Worm (Caenorhabditis elegans) whole organism, L4/young adult: ENCODE measurements around the gene nlp-26.
A peak's percentile ranks its signal among the peaks of the same experiment; 100 is the strongest.

ENCODE experiments used
- W03F9.2 ChIP-seq: fragments of 150-350 bp; optimal IDR thresholded peaks from 2 replicates; lab custom pipeline; 2014; ENCODE audit warnings: missing biosample characterization, missing genetic modification characterization
- dao-5 ChIP-seq: sonication (generic microtip); optimal IDR thresholded peaks from 2 replicates; lab custom pipeline; 2016; ENCODE audit warnings: missing genotype, missing genetic modification characterization, moderate library complexity, missing compliant biosample characterization
- him-1 ChIP-seq: sonication (generic microtip); optimal IDR thresholded peaks from 2 replicates; lab custom pipeline; 2016; ENCODE audit warnings: missing genotype, missing genetic modification reagents, missing genetic modification characterization, missing compliant biosample characterization

nlp-26 gene

DNA sequence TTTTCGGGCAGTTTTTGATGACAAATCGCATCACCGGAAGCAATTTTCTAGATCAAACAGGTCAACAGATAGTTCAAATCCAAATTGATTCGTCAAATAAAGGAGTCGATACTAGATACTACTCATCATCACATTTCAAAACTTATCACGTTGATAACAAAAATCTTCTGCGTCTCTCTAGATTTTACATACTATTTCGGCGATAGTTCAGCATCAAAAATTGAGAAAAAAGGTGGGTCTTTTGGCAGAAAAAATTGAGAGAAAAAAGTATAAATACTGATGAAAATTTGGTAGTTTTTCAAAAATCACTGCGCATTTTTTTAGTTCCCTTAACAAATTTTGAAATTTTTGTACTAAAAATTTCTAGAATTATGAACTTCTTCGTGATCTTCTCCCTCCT is at the start of gene nlp-26:
Gene nlp-26, plus strand, starts transcription at position 301 of the 400 bp plus-strand sequence.
- TF ChIP-seq him-1 (no peak), W03F9.2 (tag; lab: Kevin White, UChicago) (no peak), dao-5 (no peak)

DNA sequence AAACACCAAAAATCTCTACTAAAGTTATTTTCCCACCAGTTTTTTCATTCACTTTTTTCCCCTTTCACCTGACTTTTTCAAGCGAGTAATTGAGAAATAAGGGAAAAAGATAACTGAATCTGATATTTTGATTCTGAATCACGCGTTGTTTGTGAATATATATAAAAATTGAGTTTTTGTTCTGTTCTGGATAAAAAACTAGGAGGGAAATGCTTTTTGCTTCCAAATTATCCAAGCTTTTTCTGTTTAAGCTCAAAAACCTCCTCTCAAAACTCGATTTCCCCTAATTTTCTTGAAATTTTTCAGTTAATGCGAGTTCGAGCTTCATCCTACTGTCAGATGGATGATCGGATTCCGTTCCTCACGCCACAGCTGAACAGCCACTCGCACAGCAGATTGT is 48.2 kb upstream of the nlp-26 start, which contains the start of gene kcnl-1:
Gene kcnl-1, plus strand, starts transcription at position 301 of the 400 bp plus-strand sequence.
- TF ChIP-seq dao-5 = no peak
- no peak for TF ChIP-seq W03F9.2 (tag; lab: Kevin White, UChicago)
- TF ChIP-seq him-1 = no peak

DNA sequence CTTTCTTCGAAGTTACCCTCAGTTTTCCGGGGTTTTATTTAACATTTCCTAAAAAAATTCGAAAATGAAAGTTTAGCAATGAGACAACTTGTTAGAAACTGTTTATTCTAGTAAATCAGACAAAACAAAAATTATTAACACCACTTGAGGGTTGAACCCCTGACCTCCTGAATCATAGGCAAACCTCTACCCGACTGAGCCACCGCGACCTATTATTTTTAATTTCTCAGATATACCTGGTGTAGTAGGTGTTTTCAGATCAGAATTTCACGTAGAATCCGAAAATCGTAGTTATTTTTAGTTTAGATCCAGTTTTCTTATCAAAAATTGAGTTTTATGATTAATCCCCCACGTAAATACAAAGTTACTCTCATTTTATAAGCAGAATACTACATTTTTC is 43.2 kb upstream of the nlp-26 start:
- no peak for TF ChIP-seq him-1
- TF ChIP-seq W03F9.2 (tag; lab: Kevin White, UChicago) = no peak
- TF ChIP-seq dao-5 = no peak

DNA sequence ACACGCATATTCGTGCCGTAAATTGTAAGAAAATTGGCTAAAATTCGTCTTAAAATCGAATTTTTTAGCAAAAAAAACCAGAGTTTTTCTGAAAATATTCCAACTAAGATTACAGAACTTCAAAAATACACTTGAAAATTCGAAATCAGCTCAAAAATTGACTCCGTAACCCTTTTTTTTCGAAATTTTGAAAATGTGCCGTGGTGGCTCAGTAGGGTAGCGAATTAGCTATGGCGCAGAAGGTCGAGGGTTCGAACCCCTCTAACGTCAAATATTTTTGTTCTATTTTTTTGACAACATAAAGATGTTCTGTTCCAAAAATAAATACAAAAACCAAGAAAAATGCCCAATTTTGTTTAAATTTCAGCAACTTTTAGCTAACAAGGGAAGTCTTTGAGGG is 33.8 kb upstream of the nlp-26 start:
- TF ChIP-seq him-1 (no peak), W03F9.2 (tag; lab: Kevin White, UChicago) (no peak), dao-5 (no peak)

DNA sequence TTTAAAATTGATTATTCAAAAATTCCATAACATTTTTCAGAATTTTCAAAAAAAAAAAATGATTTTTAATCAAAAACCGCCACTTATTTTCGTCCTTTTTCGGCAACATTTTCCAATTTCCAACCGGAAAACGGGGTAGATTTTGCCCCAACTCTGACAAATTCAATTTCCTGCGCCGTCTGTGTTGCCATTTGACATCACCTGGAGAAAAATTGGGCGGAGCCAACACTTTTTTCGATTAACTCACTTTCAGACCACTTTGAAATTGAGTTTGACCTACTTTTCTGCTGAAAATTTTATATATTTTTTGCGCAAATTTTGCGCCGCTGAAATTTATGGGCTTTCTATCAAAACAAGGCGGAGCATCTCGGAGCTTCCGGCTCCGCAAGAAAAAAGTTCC is 31.0 kb upstream of the nlp-26 start:
- TF ChIP-seq him-1 (no peak), W03F9.2 (tag; lab: Kevin White, UChicago) (no peak), dao-5 (no peak)

DNA sequence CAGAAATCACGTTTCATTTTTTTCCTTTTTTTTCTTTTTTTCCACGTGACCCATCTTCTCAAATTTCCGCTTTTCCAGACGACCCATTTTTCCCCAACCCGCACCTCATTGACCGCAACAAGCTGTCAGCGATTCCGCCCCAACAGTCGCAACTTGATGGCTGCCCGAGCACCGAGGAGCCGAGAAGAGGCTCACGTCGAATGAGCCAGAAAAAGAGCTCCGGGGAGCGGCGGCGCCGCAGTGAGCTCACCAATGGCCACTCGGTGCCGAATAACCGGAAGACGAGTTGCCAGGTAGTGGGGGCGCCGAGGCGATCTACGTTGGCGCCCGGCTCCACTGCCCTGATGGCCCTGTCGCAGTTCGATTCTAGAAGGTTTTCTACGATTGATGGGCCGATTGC is 22.4 kb upstream of the nlp-26 start:
- TF ChIP-seq W03F9.2 (tag; lab: Kevin White, UChicago) = no peak
- TF ChIP-seq him-1 = no peak
- no peak for TF ChIP-seq dao-5

DNA sequence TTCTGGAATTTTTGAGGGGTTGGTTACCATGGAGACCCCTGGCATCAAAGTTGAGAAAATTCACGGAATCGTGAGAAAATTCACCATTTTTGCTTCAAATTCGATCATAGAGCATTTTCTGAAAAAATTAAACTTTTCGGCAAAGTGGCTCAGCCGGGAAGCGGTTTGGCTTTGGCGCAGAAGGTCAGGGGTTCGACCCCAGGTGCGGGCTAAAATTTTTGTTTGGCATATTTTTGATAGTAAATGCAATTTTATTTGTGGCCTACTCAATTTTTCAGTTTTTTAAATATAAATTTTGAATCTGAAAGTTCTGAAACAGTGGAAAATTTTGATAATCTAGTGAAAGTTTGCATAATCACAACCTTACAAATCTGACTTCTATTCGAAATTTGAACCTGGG is 14.2 kb upstream of the nlp-26 start:
- TF ChIP-seq dao-5 (no peak), W03F9.2 (tag; lab: Kevin White, UChicago) (no peak), him-1 (no peak)

DNA sequence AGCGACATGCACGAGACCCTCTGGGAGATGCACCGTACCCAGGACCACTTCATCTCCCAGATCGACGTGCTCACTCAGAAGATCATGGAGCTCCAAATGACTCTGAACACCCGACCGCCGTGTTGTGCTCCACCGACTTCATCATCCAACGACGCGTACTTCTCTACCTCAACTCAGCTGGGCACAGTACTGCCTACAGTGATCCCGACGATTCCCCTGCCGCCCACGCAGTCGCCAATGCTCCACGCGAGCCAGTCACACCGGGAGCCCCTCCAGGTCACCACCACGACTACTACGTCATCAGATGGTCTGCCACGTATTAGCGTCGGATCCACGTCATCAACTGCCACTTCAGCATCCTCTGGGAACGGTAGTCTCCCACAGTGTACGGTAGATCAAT is 7.8 kb upstream of the nlp-26 start:
- no peak for TF ChIP-seq W03F9.2 (tag; lab: Kevin White, UChicago)
- no peak for TF ChIP-seq dao-5
- no peak for TF ChIP-seq him-1

DNA sequence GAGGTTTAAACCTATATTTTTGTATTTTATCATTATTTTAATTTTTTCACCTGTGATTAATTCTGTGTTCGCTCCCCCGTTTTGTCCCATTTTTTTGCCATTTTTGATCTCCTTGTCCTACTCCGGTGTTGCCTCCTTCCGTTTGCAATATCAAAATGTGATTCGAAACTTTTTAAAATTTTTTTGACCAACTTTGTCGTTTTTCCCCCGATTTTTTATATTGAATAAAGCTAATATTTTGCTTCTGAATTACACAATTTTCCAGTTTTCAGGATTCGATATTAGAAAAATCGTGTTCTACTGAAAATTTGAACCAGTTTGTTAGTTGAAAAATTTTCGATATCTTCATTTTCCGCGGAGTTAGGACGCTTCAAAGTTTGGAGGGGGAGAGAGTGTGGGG is 7.4 kb upstream of the nlp-26 start, which contains the start of gene nlp-25:
Gene nlp-25, plus strand, starts transcription at position 301 of the 400 bp plus-strand sequence.
- TF ChIP-seq dao-5 = no peak
- TF ChIP-seq him-1 = no peak
- no peak for TF ChIP-seq W03F9.2 (tag; lab: Kevin White, UChicago)

DNA sequence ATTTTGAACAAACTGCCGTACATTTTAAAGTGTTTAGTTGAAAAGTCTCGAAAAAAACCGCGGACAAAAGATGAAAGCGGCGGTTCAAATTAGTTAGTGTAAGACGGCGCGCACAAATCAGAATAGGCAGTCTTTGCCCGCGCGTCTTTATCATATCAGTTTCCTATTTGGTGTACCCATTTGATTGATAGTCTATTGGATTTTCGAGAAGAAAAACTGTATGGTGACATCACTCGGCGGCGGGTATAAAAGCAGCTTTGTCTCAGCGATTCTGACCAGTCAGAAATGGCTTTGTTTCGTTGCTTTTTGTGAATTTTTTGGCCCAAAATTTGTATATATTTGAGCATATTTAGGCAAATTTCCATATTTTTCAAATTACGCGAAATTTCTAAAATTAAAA is 4.6 kb upstream of the nlp-26 start:
- TF ChIP-seq him-1 (no peak), W03F9.2 (tag; lab: Kevin White, UChicago) (no peak), dao-5 (no peak)

DNA sequence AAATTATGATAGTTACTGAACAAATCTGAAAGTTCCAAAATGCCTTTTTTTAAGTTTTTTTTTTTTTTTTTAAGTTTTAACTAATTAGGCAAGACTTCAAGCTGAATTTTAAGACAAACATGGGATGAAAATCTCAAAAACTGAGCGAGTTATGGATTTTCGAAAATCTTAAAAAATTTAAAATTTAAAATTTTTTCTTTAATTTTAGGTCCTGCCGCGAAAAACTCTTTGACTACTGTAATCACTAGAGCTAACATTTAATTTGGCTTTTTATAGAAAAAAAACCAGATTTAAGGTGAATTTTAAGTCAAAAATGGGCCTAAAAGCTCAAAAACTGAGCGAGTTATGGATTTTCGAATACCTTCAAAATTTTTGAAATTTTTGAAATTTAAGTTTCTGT is 4.1 kb upstream of the nlp-26 start, which contains the start of gene grsp-1:
Gene grsp-1, plus strand, starts transcription at position 301 of the 400 bp plus-strand sequence.
- TF ChIP-seq W03F9.2 (tag; lab: Kevin White, UChicago) = no peak
- TF ChIP-seq him-1 = no peak
- TF ChIP-seq dao-5 = no peak

DNA sequence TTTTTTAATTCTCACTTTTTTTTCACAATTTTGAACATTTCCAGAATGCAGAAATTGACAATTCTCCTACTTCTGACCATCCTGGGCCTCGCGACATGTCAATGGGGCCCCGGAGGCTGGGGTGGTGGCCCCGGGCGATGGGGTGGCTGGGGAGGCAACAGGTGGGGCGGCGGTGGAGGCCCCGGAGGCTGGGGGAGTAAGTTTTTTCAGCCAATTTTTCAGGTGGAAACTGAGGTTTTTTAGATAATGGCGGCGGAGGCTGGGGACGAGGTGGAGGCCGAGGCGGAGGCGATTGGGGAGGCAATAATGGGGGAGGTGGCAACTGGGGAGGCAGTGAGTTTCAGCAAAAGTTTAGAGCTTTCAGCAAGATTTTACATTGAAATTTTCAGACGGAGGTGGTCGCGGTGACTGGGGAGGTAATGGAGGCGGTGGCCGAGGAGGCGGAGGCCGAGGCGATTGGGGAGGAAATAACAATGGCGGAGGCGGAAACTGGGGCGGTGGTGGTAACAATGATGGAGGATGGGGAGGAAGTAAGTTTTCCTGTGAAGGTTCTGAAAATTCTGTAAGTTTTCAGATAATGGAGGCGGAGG is 3.0 kb upstream of the nlp-26 start:
- TF ChIP-seq dao-5 (no peak), him-1 (no peak), W03F9.2 (tag; lab: Kevin White, UChicago) (no peak)

DNA sequence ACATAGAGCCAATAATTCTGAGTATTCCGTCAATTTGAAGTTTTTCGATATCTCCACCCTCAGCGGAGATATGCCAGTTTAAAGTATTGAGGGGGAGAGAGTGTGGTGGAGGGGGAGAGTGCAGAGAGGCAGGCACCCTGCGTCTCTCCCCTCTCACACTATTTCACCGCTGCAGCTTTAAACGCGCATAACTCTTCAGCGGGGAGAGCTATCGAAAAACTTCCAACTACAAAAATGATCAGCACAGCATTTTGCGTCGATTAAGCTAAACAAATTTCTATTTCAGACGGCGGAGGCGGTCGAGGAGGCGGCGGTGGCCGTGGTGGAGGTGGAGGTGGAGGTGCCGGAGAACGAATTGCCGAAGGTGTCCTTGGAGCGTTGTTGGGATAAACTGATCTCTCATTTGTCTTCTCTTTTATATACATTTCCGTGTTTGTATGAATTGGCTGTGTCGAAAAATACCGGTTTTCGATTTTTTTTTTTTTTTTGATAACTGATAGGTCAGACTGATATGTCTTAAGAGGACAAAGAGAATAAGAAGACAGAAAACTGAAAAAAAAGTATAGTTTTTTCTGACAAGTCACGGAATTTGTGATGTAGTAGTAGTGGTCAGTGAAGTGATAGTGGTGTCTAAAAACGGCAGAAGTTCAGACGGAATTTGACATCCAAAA is 1.5 kb upstream of the nlp-26 start:
- TF ChIP-seq dao-5 (no peak), him-1 (no peak), W03F9.2 (tag; lab: Kevin White, UChicago) (no peak)

DNA sequence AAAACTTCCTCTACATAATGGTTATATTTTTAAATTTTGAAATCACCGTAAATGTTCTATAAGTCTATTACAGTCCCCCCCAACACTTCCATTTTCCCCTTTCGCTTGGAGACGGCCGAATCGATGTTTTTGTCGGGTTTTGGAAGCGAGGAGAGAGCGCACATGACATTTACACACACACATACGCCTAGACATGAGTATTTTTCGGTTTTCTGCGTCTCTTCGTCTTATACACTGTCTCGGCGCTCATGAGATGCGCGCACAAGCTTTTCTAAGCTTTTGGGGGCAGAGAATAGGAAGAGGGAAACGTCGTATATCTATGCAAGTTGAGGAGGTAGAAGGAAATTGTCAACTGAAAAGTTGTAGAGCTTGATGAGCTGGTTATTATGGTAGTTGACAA is 6.8 kb downstream of the nlp-26 start:
- TF ChIP-seq W03F9.2 (tag; lab: Kevin White, UChicago) = no peak
- TF ChIP-seq dao-5 = no peak
- no peak for TF ChIP-seq him-1

DNA sequence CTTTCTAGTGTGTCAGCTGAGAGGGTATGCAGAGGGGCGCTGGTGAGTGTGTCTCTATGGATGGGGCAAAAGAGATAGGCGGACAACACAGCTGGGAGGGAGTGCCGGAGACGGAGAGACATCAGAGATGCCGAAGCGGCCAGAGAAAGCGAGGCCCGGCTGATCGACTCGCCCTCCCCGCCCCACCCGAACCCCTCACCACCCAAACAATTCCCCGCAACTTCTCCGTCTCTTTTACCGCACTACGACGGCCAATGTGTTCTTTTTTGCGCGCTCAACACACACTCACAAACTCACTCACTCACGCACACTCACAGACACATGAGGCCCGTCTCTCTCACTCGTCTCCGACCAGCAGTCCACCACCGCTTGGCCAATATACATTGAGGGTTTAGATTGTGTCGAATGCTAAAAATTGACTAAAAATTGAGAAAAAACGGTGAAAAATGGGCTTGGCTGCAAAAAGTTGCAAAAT is 9.2 kb downstream of the nlp-26 start, which contains the start of gene Y43F8C.3:
Gene Y43F8C.3, minus strand, starts transcription at position 187 of the 475 bp plus-strand sequence.
- TF ChIP-seq W03F9.2 (tag; lab: Kevin White, UChicago) (peak; percentile 7), him-1 (peak; percentile 60), dao-5 (no peak)
